Fruit fly (Drosophila melanogaster) whole organism, pupa: ENCODE measurements around the gene CG5815.

Experiments used
- CG10348 ChIP-seq: fragments of 200-800 bp; sonication (Bioruptor generic); IDR thresholded peaks from 2 replicates; pipeline ENCODE4 v1.3.6; 2022; ENCODE audit warnings: missing biosample characterization, missing genetic modification characterization
- CG12605 ChIP-seq: fragments of 200-800 bp; sonication (Bioruptor generic); IDR thresholded peaks from 2 replicates; pipeline ENCODE4 v1.3.6; 2022; ENCODE audit warnings: missing biosample characterization, missing genetic modification characterization
- CG32121 ChIP-seq: fragments of 200-800 bp; sonication (Bioruptor generic); IDR thresholded peaks from 2 replicates; pipeline ENCODE4 v1.3.6; 2022; ENCODE audit warnings: missing biosample characterization, missing genetic modification characterization
- D1 ChIP-seq: fragments of 200-800 bp; sonication (Bioruptor generic); optimal IDR thresholded peaks from 2 replicates; lab custom pipeline; 2018; ENCODE audit warnings: missing biosample characterization, mild to moderate bottlenecking, missing genetic modification characterization, moderate library complexity
- EcR ChIP-seq: fragments of 200-800 bp; sonication (Bioruptor generic); optimal IDR thresholded peaks from 3 replicates; lab custom pipeline; 2019; ENCODE audit warnings: missing biosample characterization, missing genetic modification characterization, mild to moderate bottlenecking, moderate library complexity, missing genetic modification reagents
- Ets98B ChIP-seq: fragments of 200-800 bp; sonication (Bioruptor generic); IDR thresholded peaks from 2 replicates; pipeline ENCODE4 v1.3.6; 2022; ENCODE audit warnings: missing biosample characterization, missing genetic modification characterization
- Pif1A ChIP-seq: fragments of 200-800 bp; sonication (Bioruptor generic); optimal IDR thresholded peaks from 3 replicates; lab custom pipeline; 2016; ENCODE audit warnings: missing biosample characterization, missing genetic modification characterization
- Pif1B ChIP-seq: fragments of 200-800 bp; sonication (Bioruptor generic); optimal IDR thresholded peaks from 3 replicates; lab custom pipeline; 2016; ENCODE audit warnings: missing biosample characterization, missing genetic modification characterization
- Snoo ChIP-seq: fragments of 200-800 bp; sonication (Bioruptor generic); optimal IDR thresholded peaks from 3 replicates; lab custom pipeline; 2017; ENCODE audit warnings: missing biosample characterization, mild to moderate bottlenecking, missing genetic modification characterization, inconsistent platforms
- fd96Ca ChIP-seq: fragments of 200-800 bp; sonication (Bioruptor generic); IDR thresholded peaks from 3 replicates; pipeline ENCODE4 v1.3.6; 2022; ENCODE audit warnings: missing biosample characterization, missing genetic modification characterization

dm6 chr3R:27134728-27135361 is 22.5 kb downstream of the CG5815 start:
- TF ChIP-seq CG32121 (GFP tag; lab: Robert Waterston, UW), result no peak
- no peak for TF ChIP-seq CG12605
- TF ChIP-seq EcR (GFP tag; lab: Kevin White, UChicago), result no peak
- TF ChIP-seq Pif1B (GFP tag; lab: Kevin White, UChicago), result no peak
- TF ChIP-seq CG10348, result no peak
- no peak for TF ChIP-seq Pif1A (GFP tag; lab: Kevin White, UChicago)
- no peak for TF ChIP-seq D1
- TF ChIP-seq fd96Ca (GFP tag; lab: Robert Waterston, UW), result no peak
- TF ChIP-seq Ets98B (GFP tag; lab: Robert Waterston, UW), result no peak
- no peak for TF ChIP-seq Snoo (tag; lab: Kevin White, UChicago)
